Worm (Caenorhabditis elegans): ENCODE data around the gene pdha-1.

The pdha-1 gene

ce11 chrII:8034008-8034407, 32.1 kb upstream of the pdha-1 start:
- TF ChIP-seq ceh-83 (GFP tag; optimal IDR thresholded peaks at IDR 0.05), result peak; percentile 7
- no peak for TF ChIP-seq ces-1 (GFP tag; optimal IDR thresholded peaks at IDR 0.05)

ce11 chrII:8034617-8035016, 31.5 kb upstream of the pdha-1 start:
- TF ChIP-seq nhr-237 (tag; optimal IDR thresholded peaks at IDR 0.05) (no peak), lin-13 (tag; optimal IDR thresholded peaks at IDR 0.05) (no peak), ham-2 (GFP tag; optimal IDR thresholded peaks at IDR 0.05) (no peak), ztf-11 (tag; optimal IDR thresholded peaks at IDR 0.05) (no peak), nhr-12 (tag; optimal IDR thresholded peaks at IDR 0.05) (no peak), mab-5 (tag; optimal IDR thresholded peaks at IDR 0.05) (no peak), cnd-1 (tag; optimal IDR thresholded peaks at IDR 0.05) (no peak), ces-1 (GFP tag; optimal IDR thresholded peaks at IDR 0.05) (no peak), unc-120 (tag; optimal IDR thresholded peaks at IDR 0.05; ENCODE audit: poor library complexity, severe bottlenecking) (no peak), sptf-1 (tag; optimal IDR thresholded peaks at IDR 0.05) (no peak), hlh-1 (tag; optimal IDR thresholded peaks at IDR 0.05) (no peak), nhr-76 (tag; optimal IDR thresholded peaks at IDR 0.05) (no peak), ceh-39 (tag; optimal IDR thresholded peaks at IDR 0.05) (no peak), pha-4 (tag; optimal IDR thresholded peaks at IDR 0.05) (no peak), blmp-1 (tag; optimal IDR thresholded peaks at IDR 0.05) (no peak), tbx-8 (GFP tag; optimal IDR thresholded peaks at IDR 0.05) (no peak), snpc-4 (tag; optimal IDR thresholded peaks at IDR 0.05) (no peak), mls-2 (tag; optimal IDR thresholded peaks at IDR 0.05) (no peak), drap-1 (GFP tag; optimal IDR thresholded peaks at IDR 0.05) (no peak)

- TF ChIP-seq mab-5 (tag; optimal IDR thresholded peaks at IDR 0.05) (no peak), nhr-237 (tag; optimal IDR thresholded peaks at IDR 0.05) (no peak), ham-2 (GFP tag; optimal IDR thresholded peaks at IDR 0.05) (no peak), sem-2 (GFP tag; optimal IDR thresholded peaks at IDR 0.05) (no peak), ces-1 (GFP tag; optimal IDR thresholded peaks at IDR 0.05) (no peak), ceh-83 (GFP tag; optimal IDR thresholded peaks at IDR 0.05) (no peak), lin-13 (tag; optimal IDR thresholded peaks at IDR 0.05) (no peak), tbx-8 (GFP tag; optimal IDR thresholded peaks at IDR 0.05) (no peak), unc-39 (tag; optimal IDR thresholded peaks at IDR 0.05) (no peak), elt-3 (tag; optimal IDR thresholded peaks at IDR 0.05) (no peak), cnd-1 (tag; optimal IDR thresholded peaks at IDR 0.05) (no peak), nhr-28 (tag; optimal IDR thresholded peaks at IDR 0.05) (no peak), hlh-1 (tag; optimal IDR thresholded peaks at IDR 0.05) (no peak), snpc-4 (tag; optimal IDR thresholded peaks at IDR 0.05) (no peak), ceh-39 (tag; optimal IDR thresholded peaks at IDR 0.05) (no peak), mep-1 (tag; optimal IDR thresholded peaks at IDR 0.05) (no peak)
Observed at ce11 chrII:8035667-8036066, 30.4 kb upstream of the pdha-1 start, which contains the start of gene sap-49. Gene sap-49 (minus strand): TSS chrII:8035767.

- TF ChIP-seq pha-4 (tag; optimal IDR thresholded peaks at IDR 0.05) (no peak), lin-13 (tag; optimal IDR thresholded peaks at IDR 0.05) (no peak), ceh-83 (GFP tag; optimal IDR thresholded peaks at IDR 0.05) (no peak), lin-32 (GFP tag; optimal IDR thresholded peaks at IDR 0.05) (no peak), M03D4.4 (tag; optimal IDR thresholded peaks at IDR 0.05) (no peak), bed-3 (GFP tag; optimal IDR thresholded peaks at IDR 0.05) (no peak), nhr-28 (tag; optimal IDR thresholded peaks at IDR 0.05) (no peak), unc-39 (tag; optimal IDR thresholded peaks at IDR 0.05) (no peak), snpc-4 (tag; optimal IDR thresholded peaks at IDR 0.05) (no peak), ceh-39 (tag; optimal IDR thresholded peaks at IDR 0.05) (no peak), hlh-1 (tag; optimal IDR thresholded peaks at IDR 0.05) (no peak), mep-1 (tag; optimal IDR thresholded peaks at IDR 0.05) (no peak), ceh-43 (GFP tag; optimal IDR thresholded peaks at IDR 0.05) (no peak), elt-3 (tag; optimal IDR thresholded peaks at IDR 0.05) (no peak), sem-2 (GFP tag; optimal IDR thresholded peaks at IDR 0.05) (no peak), mab-5 (tag; optimal IDR thresholded peaks at IDR 0.05) (no peak)
Observed at ce11 chrII:8037246-8037645, 28.8 kb upstream of the pdha-1 start, which contains the start of gene arp-6. Gene arp-6 (minus strand): TSS chrII:8037346.

- TF ChIP-seq flh-1 (GFP tag; optimal IDR thresholded peaks at IDR 0.05), result no peak
- TF ChIP-seq unc-62 (GFP tag; optimal IDR thresholded peaks at IDR 0.05), result no peak
Observed at ce11 chrII:8037863-8038262, 28.2 kb upstream of the pdha-1 start, which contains the start of gene C08B11.9. Gene C08B11.9 (minus strand): TSS chrII:8038169.

All from whole organism, mixed stage, embryonic.